Worm (Caenorhabditis elegans): ENCODE data around the gene Y61B8A.6.

Y61B8A.6 gene

ce11 chrV:17225389-17225788, 26.3 kb upstream of the Y61B8A.6 start, which contains the start of gene scl-25:
Gene scl-25, plus strand, starts transcription at chrV:17225689.
- TF ChIP-seq ztf-29 (GFP tag; IDR thresholded peaks at IDR 0.05): no peak
- no peak for TF ChIP-seq flt-1 (GFP tag; IDR thresholded peaks at IDR 0.05)
- no peak for TF ChIP-seq ref-1 (GFP tag; conservative IDR thresholded peaks at IDR 0.05)
- no peak for TF ChIP-seq klf-2 (GFP tag; conservative IDR thresholded peaks at IDR 0.05)
- TF ChIP-seq ztf-23 (GFP tag; IDR thresholded peaks at IDR 0.05): no peak
- no peak for TF ChIP-seq cog-1 (tag; optimal IDR thresholded peaks at IDR 0.05)
- TF ChIP-seq tab-1 (GFP tag; IDR thresholded peaks at IDR 0.05): no peak
- no peak for TF ChIP-seq med-1 (GFP tag; optimal IDR thresholded peaks at IDR 0.05; ENCODE audit: insufficient read depth)
- TF ChIP-seq T22C8.4 (GFP tag; IDR thresholded peaks at IDR 0.05): no peak

- TF ChIP-seq med-1 (GFP tag; optimal IDR thresholded peaks at IDR 0.05; ENCODE audit: insufficient read depth) (no peak), ztf-29 (GFP tag; IDR thresholded peaks at IDR 0.05) (no peak), T22C8.4 (GFP tag; IDR thresholded peaks at IDR 0.05) (no peak), ztf-23 (GFP tag; IDR thresholded peaks at IDR 0.05) (no peak), cog-1 (tag; optimal IDR thresholded peaks at IDR 0.05) (no peak), ref-1 (GFP tag; conservative IDR thresholded peaks at IDR 0.05) (no peak), flt-1 (GFP tag; IDR thresholded peaks at IDR 0.05) (no peak), tab-1 (GFP tag; IDR thresholded peaks at IDR 0.05) (no peak), klf-2 (GFP tag; conservative IDR thresholded peaks at IDR 0.05) (no peak)
These were observed 25.6 kb upstream of the Y61B8A.6 start, which contains the start of gene srh-112 for ce11 chrV:17226119-17226518. Gene srh-112, minus strand, starts transcription at chrV:17226219.

ce11 chrV:17232403-17232802, 19.3 kb upstream of the Y61B8A.6 start:
- TF ChIP-seq med-1 (GFP tag; optimal IDR thresholded peaks at IDR 0.05; ENCODE audit: insufficient read depth): no peak
- no peak for TF ChIP-seq klf-2 (GFP tag; conservative IDR thresholded peaks at IDR 0.05)
- no peak for TF ChIP-seq tab-1 (GFP tag; IDR thresholded peaks at IDR 0.05)
- no peak for TF ChIP-seq T22C8.4 (GFP tag; IDR thresholded peaks at IDR 0.05)
- no peak for TF ChIP-seq ztf-23 (GFP tag; IDR thresholded peaks at IDR 0.05)
- TF ChIP-seq cog-1 (tag; optimal IDR thresholded peaks at IDR 0.05): no peak
- no peak for TF ChIP-seq ref-1 (GFP tag; conservative IDR thresholded peaks at IDR 0.05)
- TF ChIP-seq ztf-29 (GFP tag; IDR thresholded peaks at IDR 0.05): no peak

- TF ChIP-seq ztf-23 (GFP tag; IDR thresholded peaks at IDR 0.05): no peak
- no peak for TF ChIP-seq klf-2 (GFP tag; conservative IDR thresholded peaks at IDR 0.05)
- TF ChIP-seq ref-1 (GFP tag; conservative IDR thresholded peaks at IDR 0.05): no peak
- no peak for TF ChIP-seq ztf-29 (GFP tag; IDR thresholded peaks at IDR 0.05)
- TF ChIP-seq cog-1 (tag; optimal IDR thresholded peaks at IDR 0.05): no peak
- TF ChIP-seq T22C8.4 (GFP tag; IDR thresholded peaks at IDR 0.05): no peak
- no peak for TF ChIP-seq flt-1 (GFP tag; IDR thresholded peaks at IDR 0.05)
- TF ChIP-seq tab-1 (GFP tag; IDR thresholded peaks at IDR 0.05): no peak
- no peak for TF ChIP-seq med-1 (GFP tag; optimal IDR thresholded peaks at IDR 0.05; ENCODE audit: insufficient read depth)
These were observed 15.4 kb upstream of the Y61B8A.6 start, which contains the start of gene T19C9.10 for ce11 chrV:17236345-17236744. Gene T19C9.10, plus strand, starts transcription at chrV:17236592.

- TF ChIP-seq T22C8.4 (GFP tag; IDR thresholded peaks at IDR 0.05): no peak
- no peak for TF ChIP-seq klf-2 (GFP tag; conservative IDR thresholded peaks at IDR 0.05)
- TF ChIP-seq ztf-29 (GFP tag; IDR thresholded peaks at IDR 0.05): no peak
- no peak for TF ChIP-seq tab-1 (GFP tag; IDR thresholded peaks at IDR 0.05)
- TF ChIP-seq flt-1 (GFP tag; IDR thresholded peaks at IDR 0.05): no peak
- no peak for TF ChIP-seq ztf-23 (GFP tag; IDR thresholded peaks at IDR 0.05)
- TF ChIP-seq cog-1 (tag; optimal IDR thresholded peaks at IDR 0.05): no peak
- TF ChIP-seq ref-1 (GFP tag; conservative IDR thresholded peaks at IDR 0.05): no peak
- TF ChIP-seq med-1 (GFP tag; optimal IDR thresholded peaks at IDR 0.05; ENCODE audit: insufficient read depth): no peak
These were observed 12.9 kb upstream of the Y61B8A.6 start, which contains the start of gene T19C9.8 for ce11 chrV:17238799-17239198. Gene T19C9.8, plus strand, starts transcription at chrV:17239097.

- TF ChIP-seq cog-1 (tag; optimal IDR thresholded peaks at IDR 0.05): no peak
- TF ChIP-seq tab-1 (GFP tag; IDR thresholded peaks at IDR 0.05): no peak
- TF ChIP-seq med-1 (GFP tag; optimal IDR thresholded peaks at IDR 0.05; ENCODE audit: insufficient read depth): no peak
- TF ChIP-seq ztf-23 (GFP tag; IDR thresholded peaks at IDR 0.05): no peak
- TF ChIP-seq ztf-29 (GFP tag; IDR thresholded peaks at IDR 0.05): no peak
- no peak for TF ChIP-seq T22C8.4 (GFP tag; IDR thresholded peaks at IDR 0.05)
- TF ChIP-seq flt-1 (GFP tag; IDR thresholded peaks at IDR 0.05): no peak
- no peak for TF ChIP-seq ref-1 (GFP tag; conservative IDR thresholded peaks at IDR 0.05)
- TF ChIP-seq klf-2 (GFP tag; conservative IDR thresholded peaks at IDR 0.05): no peak
These were observed 11.0 kb upstream of the Y61B8A.6 start for ce11 chrV:17240579-17241277.

ce11 chrV:17241278-17241661, 10.4 kb upstream of the Y61B8A.6 start:
- TF ChIP-seq cog-1 (tag; optimal IDR thresholded peaks at IDR 0.05) (no peak), flt-1 (GFP tag; IDR thresholded peaks at IDR 0.05) (no peak), med-1 (GFP tag; optimal IDR thresholded peaks at IDR 0.05; ENCODE audit: insufficient read depth) (no peak), ztf-23 (GFP tag; IDR thresholded peaks at IDR 0.05) (no peak), klf-2 (GFP tag; conservative IDR thresholded peaks at IDR 0.05) (no peak)

- TF ChIP-seq med-1 (GFP tag; optimal IDR thresholded peaks at IDR 0.05; ENCODE audit: insufficient read depth) (no peak), ztf-29 (GFP tag; IDR thresholded peaks at IDR 0.05) (no peak), klf-2 (GFP tag; conservative IDR thresholded peaks at IDR 0.05) (no peak), flt-1 (GFP tag; IDR thresholded peaks at IDR 0.05) (no peak), tab-1 (GFP tag; IDR thresholded peaks at IDR 0.05) (no peak), ref-1 (GFP tag; conservative IDR thresholded peaks at IDR 0.05) (no peak), cog-1 (tag; optimal IDR thresholded peaks at IDR 0.05) (no peak), ztf-23 (GFP tag; IDR thresholded peaks at IDR 0.05) (no peak)
These were observed 9.2 kb upstream of the Y61B8A.6 start, which contains the start of gene Y68A4B.3 for ce11 chrV:17242552-17242951. Gene Y68A4B.3, minus strand, starts transcription at chrV:17242652.

- TF ChIP-seq med-1 (GFP tag; optimal IDR thresholded peaks at IDR 0.05; ENCODE audit: insufficient read depth) (no peak), flt-1 (GFP tag; IDR thresholded peaks at IDR 0.05) (no peak), ref-1 (GFP tag; conservative IDR thresholded peaks at IDR 0.05) (no peak), cog-1 (tag; optimal IDR thresholded peaks at IDR 0.05) (no peak), klf-2 (GFP tag; conservative IDR thresholded peaks at IDR 0.05) (no peak), ztf-23 (GFP tag; IDR thresholded peaks at IDR 0.05) (no peak)
These were observed 8.7 kb upstream of the Y61B8A.6 start for ce11 chrV:17243016-17243415.

Data from whole organism, midembryonic.